Fruit fly (Drosophila melanogaster) whole organism, prepupa: ENCODE results near the gene CG9582.

ENCODE experiments used
- Blimp-1 ChIP-seq: fragments of 200-800 bp; sonication (Bioruptor generic); optimal IDR thresholded peaks from 3 replicates; lab custom pipeline; 2017; ENCODE audit warnings: missing biosample characterization, missing genetic modification characterization, mild to moderate bottlenecking, moderate library complexity, missing genetic modification reagents
- CG11294 ChIP-seq: fragments of 200-800 bp; sonication (Bioruptor generic); IDR thresholded peaks from 2 replicates; pipeline ENCODE4 v1.3.6; 2022; ENCODE audit warnings: missing biosample characterization, missing genetic modification characterization
- CG15336 ChIP-seq: fragments of 200-800 bp; sonication (Bioruptor generic); IDR thresholded peaks from 2 replicates; pipeline ENCODE4 v1.3.6; 2022; ENCODE audit warnings: missing biosample characterization, missing genetic modification characterization
- CG3032 ChIP-seq: fragments of 200-800 bp; optimal IDR thresholded peaks from 2 replicates; lab custom pipeline; 2019; ENCODE audit warnings: missing biosample characterization, mild to moderate bottlenecking, missing genetic modification characterization, moderate library complexity
- CG3919 ChIP-seq: fragments of 200-800 bp; sonication (Bioruptor generic); optimal IDR thresholded peaks from 3 replicates; lab custom pipeline; 2016; ENCODE audit warnings: missing biosample characterization, missing genetic modification characterization
- CG7368 ChIP-seq: fragments of 200-800 bp; sonication (Bioruptor generic); optimal IDR thresholded peaks from 3 replicates; lab custom pipeline; 2016; ENCODE audit warnings: missing biosample characterization, missing genetic modification characterization
- CG9139 ChIP-seq: fragments of 200-800 bp; sonication (Bioruptor generic); optimal IDR thresholded peaks from 3 replicates; lab custom pipeline; 2017; ENCODE audit warnings: missing biosample characterization, mild to moderate bottlenecking, missing genetic modification characterization
- Ets96B ChIP-seq: fragments of 200-800 bp; optimal IDR thresholded peaks from 2 replicates; lab custom pipeline; 2019; ENCODE audit warnings: missing biosample characterization, mild to moderate bottlenecking, missing genetic modification characterization, moderate library complexity
- Hr4 ChIP-seq: fragments of 200-800 bp; sonication (Bioruptor generic); optimal IDR thresholded peaks from 3 replicates; lab custom pipeline; 2016; ENCODE audit warnings: missing biosample characterization, missing genetic modification characterization
- Lpt ChIP-seq: fragments of 200-800 bp; sonication (Bioruptor generic); optimal IDR thresholded peaks from 3 replicates; lab custom pipeline; 2016; ENCODE audit warnings: missing biosample characterization, missing genetic modification characterization
- Met ChIP-seq: fragments of 200-800 bp; sonication (Bioruptor generic); optimal IDR thresholded peaks from 3 replicates; lab custom pipeline; 2016; ENCODE audit warnings: missing biosample characterization, missing genetic modification characterization
- cyc ChIP-seq: fragments of 200-800 bp; sonication (Bioruptor generic); optimal IDR thresholded peaks from 3 replicates; lab custom pipeline; 2016; ENCODE audit warnings: missing biosample characterization, missing genetic modification characterization
- eg ChIP-seq: fragments of 200-800 bp; sonication (Bioruptor generic); IDR thresholded peaks from 3 replicates; pipeline ENCODE4 v1.3.6; 2022; ENCODE audit warnings: missing biosample characterization, missing genetic modification characterization
- net ChIP-seq: fragments of 200-800 bp; sonication (Bioruptor generic); optimal IDR thresholded peaks from 3 replicates; lab custom pipeline; 2016; ENCODE audit warnings: missing biosample characterization, missing genetic modification characterization
- pdm3 ChIP-seq: fragments of 200-800 bp; sonication (Bioruptor generic); optimal IDR thresholded peaks from 3 replicates; lab custom pipeline; 2016; ENCODE audit warnings: missing biosample characterization, missing genetic modification characterization
- ss ChIP-seq, 2 experiments: fragments of 200-800 bp; sonication (Bioruptor generic); optimal IDR thresholded peaks; 2 replicates in 1 of 2; 3 replicates in 1 of 2; lab custom pipeline; 2017 to 2018; ENCODE audit warnings: mild to moderate bottlenecking in 2 of 2, missing biosample characterization in 2 of 2, missing genetic modification characterization in 2 of 2, moderate library complexity in 1 of 2

Gene CG9582

dm6 chr2L:8975328-8975727 lies 56.3 kb downstream of the CG9582 start, which contains the start of gene CG9541:
Gene CG9541, minus strand, starts transcription at chr2L:8975428.
- TF ChIP-seq CG7368 (GFP tag; lab: Kevin White, UChicago) (no peak), cyc (no peak), CG11294 (no peak), ss (GFP tag; optimal IDR thresholded peaks at IDR 0.05; lab: Kevin White, UChicago) (no peak), Ets96B (tag; lab: Kevin White, UChicago) (no peak), eg (GFP tag; lab: Robert Waterston, UW) (no peak), pdm3 (GFP tag; lab: Kevin White, UChicago) (no peak), CG15336 (GFP tag; lab: Robert Waterston, UW) (no peak)

DNA sequence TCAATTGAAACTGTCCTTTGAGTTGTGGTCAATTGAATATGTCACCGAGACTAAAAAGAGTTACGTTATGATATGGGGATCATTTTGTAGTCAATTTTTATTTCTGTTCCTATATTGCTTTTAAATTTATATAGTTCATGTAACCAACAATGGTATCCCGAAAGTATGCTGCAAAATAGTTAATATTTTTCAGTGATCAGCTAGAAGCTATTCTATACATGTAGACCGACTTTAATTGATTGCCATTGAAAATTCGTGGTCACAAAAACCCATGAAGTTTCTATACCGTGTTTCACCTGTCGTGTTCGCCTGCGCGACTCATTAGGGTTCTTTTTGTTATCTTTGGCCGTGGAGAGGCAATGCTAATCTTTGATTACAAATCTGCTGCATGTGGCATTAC lies 57.1 kb downstream of the CG9582 start:
- TF ChIP-seq CG3919 (GFP tag; lab: Kevin White, UChicago) (no peak), Met (GFP tag; lab: Kevin White, UChicago) (no peak), Hr4 (GFP tag; lab: Kevin White, UChicago) (no peak), Blimp-1 (no peak), CG9139 (no peak), Lpt (GFP tag; lab: Kevin White, UChicago) (no peak), CG3032 (tag; lab: Kevin White, UChicago) (no peak), net (GFP tag; lab: Kevin White, UChicago) (no peak)
